Fruit fly (Drosophila melanogaster) whole organism, embryonic: ENCODE data around the gene Sgt1.
A peak's percentile ranks its signal among the peaks of the same experiment; 100 is the strongest.

Experiments
- CG10267 ChIP-seq: fragments of 200-800 bp; sonication (Bioruptor generic); optimal IDR thresholded peaks from 2 replicates; lab custom pipeline; 2018; ENCODE audit warnings: missing biosample characterization, mild to moderate bottlenecking, missing genetic modification characterization, moderate library complexity
- CG10979 ChIP-seq: fragments of 200-800 bp; sonication (Bioruptor generic); optimal IDR thresholded peaks from 2 replicates; lab custom pipeline; 2018; ENCODE audit warnings: missing biosample characterization, mild to moderate bottlenecking, missing genetic modification characterization, moderate library complexity
- CG14014 ChIP-seq: fragments of 200-800 bp; sonication (Bioruptor generic); IDR thresholded peaks from 2 replicates; pipeline ENCODE4 v1.3.6; 2022; ENCODE audit warnings: missing biosample characterization, missing genetic modification characterization
- CG14441 ChIP-seq: fragments of 200-800 bp; sonication (Bioruptor generic); IDR thresholded peaks from 2 replicates; pipeline ENCODE4 v1.3.6; 2022; ENCODE audit warnings: missing biosample characterization, missing genetic modification characterization
- CG14710 ChIP-seq: fragments of 200-800 bp; sonication (Bioruptor generic); optimal IDR thresholded peaks from 3 replicates; lab custom pipeline; 2019; ENCODE audit warnings: missing biosample characterization, mild to moderate bottlenecking, missing genetic modification characterization, moderate library complexity
- CG15696 ChIP-seq: fragments of 200-800 bp; sonication (Bioruptor generic); optimal IDR thresholded peaks from 2 replicates; lab custom pipeline; 2019; ENCODE audit warnings: missing biosample characterization, mild to moderate bottlenecking, missing genetic modification characterization, moderate library complexity
- CG17361 ChIP-seq: fragments of 200-800 bp; sonication (Bioruptor generic); IDR thresholded peaks from 3 replicates; pipeline ENCODE4 v1.3.6; 2022; ENCODE audit warnings: missing biosample characterization, missing genetic modification characterization
- CG17829 ChIP-seq: fragments of 200-800 bp; optimal IDR thresholded peaks from 2 replicates; lab custom pipeline; 2019; ENCODE audit warnings: missing biosample characterization, mild to moderate bottlenecking, missing genetic modification characterization, moderate library complexity
- CG1832 ChIP-seq: fragments of 200-800 bp; sonication (Bioruptor generic); optimal IDR thresholded peaks from 2 replicates; lab custom pipeline; 2017; ENCODE audit warnings: missing biosample characterization, mild to moderate bottlenecking, missing genetic modification characterization, inconsistent platforms
- CG30431 ChIP-seq: fragments of 200-800 bp; sonication (Bioruptor generic); optimal IDR thresholded peaks from 2 replicates; lab custom pipeline; 2017; ENCODE audit warnings: missing biosample characterization, missing genetic modification characterization
- CG3065 ChIP-seq: fragments of 200-800 bp; sonication (Bioruptor generic); optimal IDR thresholded peaks from 2 replicates; lab custom pipeline; 2016; ENCODE audit warnings: missing biosample characterization, missing genetic modification characterization
- CG31388 ChIP-seq: fragments of 200-800 bp; sonication (Bioruptor generic); optimal IDR thresholded peaks from 2 replicates; lab custom pipeline; 2016; ENCODE audit warnings: missing biosample characterization, missing genetic modification characterization
- CG42726 ChIP-seq: fragments of 200-800 bp; sonication (Bioruptor generic); IDR thresholded peaks from 2 replicates; pipeline ENCODE4 v1.3.6; 2022; ENCODE audit warnings: missing biosample characterization, missing genetic modification characterization; ENCODE audit not compliant: partially characterized antibody
- CG5180 ChIP-seq: fragments of 200-800 bp; sonication (Bioruptor generic); optimal IDR thresholded peaks from 3 replicates; lab custom pipeline; 2017; ENCODE audit warnings: missing biosample characterization, missing genetic modification characterization, mild to moderate bottlenecking, moderate library complexity, missing genetic modification reagents
- CG6175 ChIP-seq: fragments of 200-800 bp; sonication (Bioruptor generic); IDR thresholded peaks from 3 replicates; pipeline ENCODE4 v1.3.6; 2022; ENCODE audit warnings: missing biosample characterization, missing genetic modification characterization
- CG7357 ChIP-seq: fragments of 200-800 bp; sonication (Bioruptor generic); IDR thresholded peaks from 3 replicates; pipeline ENCODE4 v1.3.6; 2022; ENCODE audit warnings: missing biosample characterization, missing genetic modification characterization
- CG7372 ChIP-seq: fragments of 200-800 bp; sonication (Bioruptor generic); IDR thresholded peaks from 2 replicates; pipeline ENCODE4 v1.3.6; 2022; ENCODE audit warnings: missing biosample characterization, missing genetic modification characterization
- CG8924 ChIP-seq: fragments of 200-800 bp; optimal IDR thresholded peaks from 3 replicates; lab custom pipeline; 2019; ENCODE audit warnings: missing biosample characterization, mild to moderate bottlenecking, missing genetic modification characterization, moderate library complexity
- CG9727 ChIP-seq: fragments of 200-800 bp; sonication (Bioruptor generic); optimal IDR thresholded peaks from 3 replicates; lab custom pipeline; 2017; ENCODE audit warnings: missing biosample characterization, mild to moderate bottlenecking, missing genetic modification characterization
- CrebB ChIP-seq: fragments of 200-800 bp; sonication (Bioruptor generic); optimal IDR thresholded peaks from 3 replicates; lab custom pipeline; 2018; ENCODE audit warnings: missing biosample characterization, mild to moderate bottlenecking, missing genetic modification characterization
- D ChIP-seq, 2 experiments: fragments of 200-800 bp in 1 of 2; fragments of >200 bp in 1 of 2; sonication (Bioruptor generic) in 1 of 2; optimal IDR thresholded peaks; 2 replicates in 1 of 2; 3 replicates in 1 of 2; lab custom pipeline; 2017; ENCODE audit warnings: mild to moderate bottlenecking in 1 of 2, missing biosample characterization in 1 of 2, missing genetic modification characterization in 1 of 2, missing genetic modification reagents in 1 of 2
- Dbx ChIP-seq: fragments of 200-800 bp; sonication (Bioruptor generic); IDR thresholded peaks from 3 replicates; pipeline ENCODE4 v1.3.6; 2022; ENCODE audit warnings: missing biosample characterization, missing genetic modification characterization
- Dip2 ChIP-seq: fragments of 200-800 bp; sonication (Bioruptor generic); IDR thresholded peaks from 2 replicates; pipeline ENCODE4 v1.3.6; 2022; ENCODE audit warnings: missing biosample characterization, missing genetic modification characterization
- Dref ChIP-seq: fragments of 200-800 bp; sonication (Bioruptor generic); IDR thresholded peaks from 2 replicates; pipeline ENCODE4 v1.3.6; 2022; ENCODE audit warnings: missing biosample characterization, missing genetic modification characterization
- Nf-YA ChIP-seq: fragments of 200-800 bp; sonication (Bioruptor generic); IDR thresholded peaks from 2 replicates; pipeline ENCODE4 v1.3.6; 2022; ENCODE audit warnings: missing biosample characterization, missing genetic modification characterization
- Optix ChIP-seq: fragments of 200-800 bp; sonication (Bioruptor generic); IDR thresholded peaks from 3 replicates; pipeline ENCODE4 v1.3.6; 2022; ENCODE audit warnings: missing biosample characterization, missing genetic modification characterization
- YL-1 ChIP-seq: fragments of 200-800 bp; sonication (Bioruptor generic); optimal IDR thresholded peaks from 3 replicates; lab custom pipeline; 2017; ENCODE audit warnings: missing biosample characterization, mild to moderate bottlenecking, missing genetic modification characterization
- ato ChIP-seq: fragments of 200-800 bp; sonication (Bioruptor generic); IDR thresholded peaks from 2 replicates; pipeline ENCODE4 v1.3.6; 2022; ENCODE audit warnings: missing biosample characterization, missing genetic modification characterization; ENCODE audit not compliant: partially characterized antibody
- az2 ChIP-seq: fragments of 200-800 bp; sonication (Bioruptor generic); optimal IDR thresholded peaks from 3 replicates; lab custom pipeline; 2016; ENCODE audit warnings: missing biosample characterization, missing genetic modification characterization
- btn ChIP-seq: fragments of 200-800 bp; sonication (Bioruptor generic); optimal IDR thresholded peaks from 2 replicates; lab custom pipeline; 2016; ENCODE audit warnings: missing biosample characterization, missing genetic modification characterization
- chinmo ChIP-seq: fragments of 200-800 bp; sonication (Bioruptor generic); IDR thresholded peaks from 4 replicates; pipeline ENCODE4 v1.3.6; 2022; ENCODE audit warnings: missing biosample characterization, missing genetic modification characterization; ENCODE audit not compliant: partially characterized antibody
- crc ChIP-seq: fragments of 200-800 bp; sonication (Bioruptor generic); optimal IDR thresholded peaks from 2 replicates; lab custom pipeline; 2016; ENCODE audit warnings: missing biosample characterization, missing genetic modification characterization
- dmrt11E ChIP-seq: fragments of 200-800 bp; sonication (Bioruptor generic); optimal IDR thresholded peaks from 3 replicates; lab custom pipeline; 2018; ENCODE audit warnings: missing biosample characterization, mild to moderate bottlenecking, missing genetic modification characterization, moderate library complexity
- fd96Cb ChIP-seq: fragments of 200-800 bp; sonication (Bioruptor generic); optimal IDR thresholded peaks from 2 replicates; lab custom pipeline; 2018; ENCODE audit warnings: missing biosample characterization, mild to moderate bottlenecking, missing genetic modification characterization, moderate library complexity
- grn ChIP-seq: fragments of 200-800 bp; sonication (Bioruptor generic); optimal IDR thresholded peaks from 3 replicates; lab custom pipeline; 2017; ENCODE audit warnings: missing biosample characterization, missing genetic modification characterization
- lola ChIP-seq, 3 experiments: fragments of >200 bp in 2 of 3; fragments of 200-800 bp in 1 of 3; sonication (Bioruptor generic) in 1 of 3; optimal IDR thresholded peaks; 2 replicates each; lab custom pipeline; 2017 to 2019; ENCODE audit warnings: missing biosample characterization in 3 of 3, missing genetic modification characterization in 3 of 3, mild to moderate bottlenecking in 1 of 3, moderate library complexity in 1 of 3
- lov ChIP-seq, 2 experiments: fragments of 200-800 bp in 1 of 2; fragments of >200 bp in 1 of 2; sonication (Bioruptor generic) in 1 of 2; IDR thresholded peaks in 1 of 2; optimal IDR thresholded peaks in 1 of 2; 2 replicates in 1 of 2; 3 replicates in 1 of 2; pipeline versions ENCODE4 v1.3.6 to Lab custom; 2017 to 2022; ENCODE audit warnings: missing biosample characterization in 1 of 2, missing genetic modification characterization in 1 of 2
- nom ChIP-seq: fragments of 200-800 bp; sonication (Bioruptor generic); optimal IDR thresholded peaks from 2 replicates; lab custom pipeline; 2017; ENCODE audit warnings: missing biosample characterization, missing genetic modification characterization, mild to moderate bottlenecking, moderate library complexity, missing genetic modification reagents
- pb ChIP-seq: fragments of 200-800 bp; sonication (Bioruptor generic); optimal IDR thresholded peaks from 3 replicates; lab custom pipeline; 2016; ENCODE audit warnings: missing biosample characterization, missing genetic modification characterization
- tin ChIP-seq: fragments of 200-800 bp; sonication (Bioruptor generic); optimal IDR thresholded peaks from 3 replicates; lab custom pipeline; 2016; ENCODE audit warnings: missing biosample characterization, missing genetic modification characterization
- tll ChIP-seq, 2 experiments: fragments of 200-800 bp in 1 of 2; fragments of >200 bp in 1 of 2; sonication (Bioruptor generic) in 1 of 2; optimal IDR thresholded peaks; 2 replicates each; lab custom pipeline; 2017 to 2019; ENCODE audit warnings: missing biosample characterization in 2 of 2, missing genetic modification characterization in 2 of 2, mild to moderate bottlenecking in 1 of 2, moderate library complexity in 1 of 2
- trem ChIP-seq: fragments of 200-800 bp; optimal IDR thresholded peaks from 3 replicates; lab custom pipeline; 2019; ENCODE audit warnings: missing biosample characterization, mild to moderate bottlenecking, missing genetic modification characterization, moderate library complexity
- twi ChIP-seq: fragments of 200-800 bp; optimal IDR thresholded peaks from 2 replicates; lab custom pipeline; 2019; ENCODE audit warnings: missing biosample characterization, mild to moderate bottlenecking, missing genetic modification characterization, moderate library complexity
- zf30C ChIP-seq: fragments of 200-800 bp; sonication (Bioruptor generic); optimal IDR thresholded peaks from 3 replicates; lab custom pipeline; 2018; ENCODE audit warnings: missing biosample characterization, mild to moderate bottlenecking, missing genetic modification characterization
- zfh2 ChIP-seq: fragments of 200-800 bp; sonication (Bioruptor generic); optimal IDR thresholded peaks from 2 replicates; lab custom pipeline; 2016; ENCODE audit warnings: missing biosample characterization, missing genetic modification characterization

The Sgt1 gene

DNA sequence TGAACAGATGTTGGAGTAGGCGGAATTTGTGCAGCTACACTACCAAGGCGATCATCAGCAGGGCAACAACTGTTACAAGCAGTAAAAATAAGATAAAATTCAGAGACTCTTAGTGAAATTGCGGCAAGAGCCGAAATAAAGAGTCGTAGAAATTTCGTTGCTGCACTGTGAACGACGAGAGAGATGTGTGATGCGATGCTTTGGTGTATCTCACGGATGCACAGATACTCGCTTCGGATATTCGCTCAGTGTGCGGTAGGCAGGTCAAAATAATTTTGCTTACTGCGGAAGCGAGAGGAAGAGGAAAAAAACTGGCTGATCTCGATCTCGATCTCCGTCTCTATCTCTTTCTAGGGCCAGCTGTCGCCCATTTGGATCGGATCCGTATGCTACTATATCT is 16.3 kb downstream of the Sgt1 start (continued):
- no peak for TF ChIP-seq nom (GFP tag; lab: Kevin White, UChicago)
- TF ChIP-seq CG30431 = no peak
- no peak for TF ChIP-seq CrebB

DNA sequence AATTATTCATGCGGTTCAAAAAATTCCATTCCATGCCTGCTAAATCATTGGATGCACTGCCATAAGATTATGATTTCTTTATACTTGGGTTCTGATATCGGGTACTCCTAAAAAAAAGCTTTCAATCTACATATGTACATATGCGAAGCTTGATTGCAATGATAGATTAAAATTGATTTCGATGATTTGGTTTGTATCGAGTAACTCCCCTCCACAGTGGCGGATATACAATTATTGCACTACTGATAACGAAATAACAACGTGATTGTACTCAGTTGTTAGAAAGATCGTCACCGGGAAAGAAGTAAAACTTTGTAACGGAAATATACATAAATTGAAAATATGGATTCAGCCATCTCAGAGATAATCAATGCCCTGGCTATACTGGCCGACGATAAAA is 17.4 kb downstream of the Sgt1 start, which contains the start of gene Nazo:
Nazo (plus strand) TSS at position 180 of the 400 bp plus-strand sequence.
- TF ChIP-seq Dref (peak; percentile 18; the same call in 1 of the 2 replicates), Dbx (GFP tag; lab: Robert Waterston, UW) (no peak)

DNA sequence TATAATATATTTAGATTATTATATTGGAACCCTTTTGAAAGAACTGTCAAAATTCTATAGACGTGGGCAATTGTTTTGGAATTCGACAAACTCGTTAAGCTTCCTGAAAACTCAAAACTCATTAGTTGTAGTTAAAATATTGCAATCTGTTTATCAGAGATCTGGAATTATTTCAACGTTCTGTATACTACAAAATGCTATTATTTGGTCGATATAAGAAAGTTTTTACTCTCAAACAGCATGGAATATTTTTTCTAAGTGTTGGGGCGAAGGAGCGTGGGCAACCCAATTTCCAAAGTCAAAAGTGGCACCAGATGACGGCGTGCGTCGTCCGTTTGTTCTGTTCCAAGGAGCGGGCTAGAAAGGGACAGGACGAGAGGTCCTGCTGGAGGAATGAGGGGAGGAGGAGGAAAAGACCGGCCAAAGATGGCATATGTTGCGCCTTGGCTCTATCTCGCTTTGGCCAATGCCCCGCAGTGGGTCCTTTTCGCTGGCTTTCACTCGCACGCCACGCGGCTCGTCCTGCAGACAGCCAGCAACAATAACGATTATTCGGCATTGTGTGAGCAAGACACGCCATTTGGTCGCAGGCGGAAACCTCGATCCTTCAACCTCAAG is 19.2 kb downstream of the Sgt1 start:
- TF ChIP-seq chinmo (GFP tag; lab: Robert Waterston, UW) (no peak), CG7372 (GFP tag; lab: Robert Waterston, UW) (no peak), CG14441 (GFP tag; lab: Robert Waterston, UW) (no peak), dmrt11E (tag; lab: Kevin White, UChicago) (peak; percentile 29), lola (GFP tag; optimal IDR thresholded peaks at IDR 0.05; lab: Kevin White, UChicago) (peak in 1 of 3 experiments; percentile 11), CG5180 (GFP tag; lab: Kevin White, UChicago) (no peak), CG6175 (GFP tag; lab: Robert Waterston, UW) (no peak), CG17361 (GFP tag; lab: Robert Waterston, UW) (no peak), CG9727 (GFP tag; lab: Kevin White, UChicago) (peak; percentile 54), CG1832 (GFP tag; lab: Kevin White, UChicago) (peak; percentile 41), CG7357 (GFP tag; lab: Robert Waterston, UW) (no peak), CrebB (no peak), CG8924 (tag; lab: Kevin White, UChicago) (peak; percentile 9), zf30C (peak; percentile 66), D (optimal IDR thresholded peaks at IDR 0.05; lab: Kevin White, UChicago) (peak; percentile 71), D (GFP tag; optimal IDR thresholded peaks at IDR 0.05; lab: Kevin White, UChicago) (no peak), CG10979 (tag; lab: Kevin White, UChicago) (peak; percentile 42), CG17829 (tag; lab: Kevin White, UChicago) (peak; percentile 12), CG42726 (no peak), fd96Cb (tag; lab: Kevin White, UChicago) (no peak), twi (peak; percentile 83), trem (tag; lab: Kevin White, UChicago) (peak; percentile 9), Nf-YA (no peak), CG14710 (tag; lab: Kevin White, UChicago) (peak; percentile 28), Optix (GFP tag; lab: Robert Waterston, UW) (0 out of 3 replicates have a peak, but pooled peaks have one; percentile 14), tin (GFP tag; lab: Kevin White, UChicago) (no peak), CG14014 (GFP tag; lab: Robert Waterston, UW) (no peak), ato (GFP tag; lab: Robert Waterston, UW) (peak; percentile 42; the same call in 1 of the 2 replicates), az2 (GFP tag; lab: Kevin White, UChicago) (no peak), grn (GFP tag; lab: Kevin White, UChicago) (no peak), tll (GFP tag; optimal IDR thresholded peaks at IDR 0.05; lab: Kevin White, UChicago) (no peak), pb (GFP tag; lab: Kevin White, UChicago) (no peak), Dip2 (GFP tag; lab: Robert Waterston, UW) (no peak), lov (optimal IDR thresholded peaks at IDR 0.05; lab: Kevin White, UChicago) (no peak), lov (GFP tag; IDR thresholded peaks at IDR 0.05; lab: Robert Waterston, UW) (no peak), btn (no peak), crc (no peak), zfh2 (GFP tag; lab: Kevin White, UChicago) (no peak), CG10267 (peak; percentile 36), CG3065 (no peak), YL-1 (GFP tag; lab: Kevin White, UChicago) (no peak), CG15696 (tag; lab: Kevin White, UChicago) (peak; percentile 76), CG31388 (GFP tag; lab: Kevin White, UChicago) (no peak)
